Fruit fly (Drosophila melanogaster) Kc167 (cell line): ENCODE measurements around the gene CG3568.

Source experiments
- Sin3A ChIP-seq: fragments of >200 bp; optimal IDR thresholded peaks from 2 replicates; lab custom pipeline; 2018; ENCODE audit warnings: missing external identifiers
- insv ChIP-seq: fragments of >200 bp; optimal IDR thresholded peaks from 3 replicates; lab custom pipeline; 2018; ENCODE audit warnings: missing external identifiers
- ttk ChIP-seq: sonication (Bioruptor generic); optimal IDR thresholded peaks from 2 replicates; lab custom pipeline; 2017; ENCODE audit warnings: missing external identifiers

dm6 chrX:4587584-4587983 lies 45.2 kb downstream of the CG3568 start:
- TF ChIP-seq ttk (lab: Kevin White, UChicago) (no peak), Sin3A (lab: Kevin White, UChicago) (no peak), insv (no peak)
